Worm (Caenorhabditis elegans) whole organism, mixed stage, embryonic: ENCODE results near the gene 2L52.1.

Experiments used
- M03D4.4 ChIP-seq: sonication (generic microtip); optimal IDR thresholded peaks from 2 replicates; lab custom pipeline; 2017; ENCODE audit warnings: mild to moderate bottlenecking, missing genetic modification characterization, missing compliant biosample characterization
- bed-3 ChIP-seq: fragments of 200-800 bp; sonication (Bioruptor generic); optimal IDR thresholded peaks from 3 replicates; lab custom pipeline; 2018; ENCODE audit warnings: mild to moderate bottlenecking, missing genetic modification characterization, moderate library complexity, missing compliant biosample characterization
- flh-1 ChIP-seq: fragments of 200-800 bp; sonication (Bioruptor generic); optimal IDR thresholded peaks from 2 replicates; lab custom pipeline; 2018; ENCODE audit warnings: mild to moderate bottlenecking, missing genetic modification characterization, moderate library complexity, missing compliant biosample characterization
- lsy-2 ChIP-seq: fragments of 150-350 bp; optimal IDR thresholded peaks from 2 replicates; lab custom pipeline; 2014; ENCODE audit warnings: missing biosample characterization, missing genetic modification characterization
- mab-5 ChIP-seq: fragments of 150-350 bp; optimal IDR thresholded peaks from 2 replicates; lab custom pipeline; 2014; ENCODE audit warnings: missing biosample characterization, missing genetic modification characterization
- mls-2 ChIP-seq: sonication (generic microtip); optimal IDR thresholded peaks from 2 replicates; lab custom pipeline; 2016; ENCODE audit warnings: mild to moderate bottlenecking, missing genetic modification characterization, moderate library complexity, missing compliant biosample characterization
- nhr-12 ChIP-seq: fragments of 150-350 bp; optimal IDR thresholded peaks from 2 replicates; lab custom pipeline; 2014; ENCODE audit warnings: missing biosample characterization, missing genetic modification characterization
- nhr-237 ChIP-seq: fragments of 150-350 bp; optimal IDR thresholded peaks from 2 replicates; lab custom pipeline; 2014; ENCODE audit warnings: missing biosample characterization, missing genetic modification characterization
- nhr-76 ChIP-seq: sonication (generic microtip); optimal IDR thresholded peaks from 2 replicates; lab custom pipeline; 2017; ENCODE audit warnings: missing biosample characterization, missing genetic modification characterization
- snpc-4 ChIP-seq: fragments of 150-350 bp; optimal IDR thresholded peaks from 2 replicates; lab custom pipeline; 2014; ENCODE audit warnings: missing biosample characterization, missing genetic modification characterization
- unc-39 ChIP-seq: fragments of 150-350 bp; optimal IDR thresholded peaks from 2 replicates; lab custom pipeline; 2014; ENCODE audit warnings: missing biosample characterization, missing genetic modification characterization
- unc-62 ChIP-seq: fragments of 150-350 bp; optimal IDR thresholded peaks from 2 replicates; lab custom pipeline; 2014; ENCODE audit warnings: missing biosample characterization, missing genetic modification reagents, missing genetic modification characterization
- zip-8 ChIP-seq: fragments of 150-350 bp; optimal IDR thresholded peaks from 2 replicates; lab custom pipeline; 2014; ENCODE audit warnings: missing biosample characterization, missing genetic modification characterization
- ztf-11 ChIP-seq: fragments of 150-350 bp; optimal IDR thresholded peaks from 2 replicates; lab custom pipeline; 2014; ENCODE audit warnings: missing biosample characterization, missing genetic modification characterization

- no peak for TF ChIP-seq nhr-12 (tag; lab: Kevin White, UChicago)
- TF ChIP-seq unc-39 (tag; lab: Kevin White, UChicago) = no peak
- TF ChIP-seq ztf-11 (tag; lab: Kevin White, UChicago) = no peak
- TF ChIP-seq nhr-76 (tag; lab: Kevin White, UChicago) = no peak
- TF ChIP-seq mls-2 = no peak
- no peak for TF ChIP-seq mab-5 (tag; lab: Kevin White, UChicago)
- no peak for TF ChIP-seq zip-8 (tag; lab: Kevin White, UChicago)
- TF ChIP-seq flh-1 (GFP tag; lab: Kevin White, UChicago) = no peak
- TF ChIP-seq snpc-4 (tag; lab: Kevin White, UChicago) = no peak
- no peak for TF ChIP-seq bed-3 (GFP tag; lab: Kevin White, UChicago)
- no peak for TF ChIP-seq nhr-237 (tag; lab: Kevin White, UChicago)
- no peak for TF ChIP-seq lsy-2 (tag; lab: Kevin White, UChicago)
- TF ChIP-seq unc-62 (GFP tag; lab: Kevin White, UChicago) = no peak
- no peak for TF ChIP-seq M03D4.4 (tag; lab: Kevin White, UChicago)
These were observed 10.1 kb downstream of the 2L52.1 start, which contains the start of gene best-4 for ce11 chrII:11783-12182.
